Worm (Caenorhabditis elegans): Measurements from ENCODE around the gene arrd-23.
A peak's percentile ranks its signal among the peaks of the same experiment; 100 is the strongest.

Gene arrd-23

ce11 chrX:4859582-4860095 is 26.1 kb upstream of the arrd-23 start, which contains the start of gene add-1:
Gene add-1 (minus strand): TSS chrX:4860045.
- peak; percentile 35 for TF ChIP-seq C34F6.9 (tag; optimal IDR thresholded peaks at IDR 0.05)
- no peak for TF ChIP-seq nhr-237 (tag; optimal IDR thresholded peaks at IDR 0.05)
- peak; percentile 40 for TF ChIP-seq sma-9 (GFP tag; optimal IDR thresholded peaks at IDR 0.05)
- no peak for TF ChIP-seq sma-9 (tag; optimal IDR thresholded peaks at IDR 0.05)

ce11 chrX:4861413-4861812 is 24.3 kb upstream of the arrd-23 start:
- TF ChIP-seq ZK546.5 (tag; optimal IDR thresholded peaks at IDR 0.05) (no peak), gmeb-1 (tag; optimal IDR thresholded peaks at IDR 0.05) (peak; percentile 2), unc-39 (tag; optimal IDR thresholded peaks at IDR 0.05) (no peak), nhr-25 (tag; optimal IDR thresholded peaks at IDR 0.05) (peak; percentile 37)

DNA sequence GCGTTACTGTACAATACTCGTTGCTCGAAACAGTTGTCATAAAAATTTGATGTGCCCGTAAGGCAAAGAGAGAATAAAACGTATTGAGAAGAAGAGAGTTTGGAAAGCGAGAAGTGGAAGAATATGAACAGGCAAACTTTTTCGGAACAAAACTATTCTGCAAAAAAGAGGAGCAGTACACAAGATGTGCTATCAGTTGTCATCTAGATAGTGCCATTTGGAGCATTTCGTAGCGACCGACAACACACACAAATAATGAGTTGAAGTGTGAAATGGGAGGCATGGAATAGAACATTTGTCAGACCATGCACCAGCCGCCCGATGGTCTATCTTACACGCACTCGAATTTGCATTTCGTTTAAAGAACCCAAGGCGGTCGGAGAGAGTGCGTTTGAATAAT is 23.7 kb upstream of the arrd-23 start:
- TF ChIP-seq lin-13 (GFP tag; optimal IDR thresholded peaks at IDR 0.05) (no peak), R02D3.7 (tag; optimal IDR thresholded peaks at IDR 0.05) (no peak), fos-1 (tag; optimal IDR thresholded peaks at IDR 0.05) (peak; percentile 37)

ce11 chrX:4864214-4864613 is 21.5 kb upstream of the arrd-23 start:
- TF ChIP-seq mab-5 (tag; optimal IDR thresholded peaks at IDR 0.05) (peak; percentile 14), Y55F3AM.14 (GFP tag; optimal IDR thresholded peaks at IDR 0.05) (no peak)

DNA sequence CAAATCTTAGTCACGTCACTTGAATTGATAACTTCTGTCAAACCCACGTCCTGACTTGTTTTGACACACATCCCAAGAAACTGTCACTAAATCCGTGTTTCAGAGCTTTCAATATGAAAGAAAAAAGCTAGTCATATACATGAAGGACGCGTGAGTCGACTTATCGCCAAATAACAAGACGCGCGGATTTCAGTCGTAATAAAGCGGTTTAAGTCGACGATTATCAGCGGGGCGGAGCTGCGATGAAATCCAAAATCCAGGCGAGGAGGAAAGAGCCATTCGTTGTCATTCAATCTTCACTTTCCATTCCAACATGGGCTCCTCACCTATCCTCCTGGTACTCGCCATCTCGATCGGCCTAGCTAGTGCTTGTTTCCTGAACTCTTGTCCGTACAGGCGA is 20.0 kb upstream of the arrd-23 start, which contains the start of gene ntc-1:
Gene ntc-1, plus strand, starts transcription at position 301 of the 400 bp plus-strand sequence.
- TF ChIP-seq C34F6.9 (tag; optimal IDR thresholded peaks at IDR 0.05) (no peak), ztf-1 (GFP tag; conservative IDR thresholded peaks at IDR 0.05) (no peak), crh-2 (tag; optimal IDR thresholded peaks at IDR 0.05) (no peak)

ce11 chrX:4869627-4870026 is 16.1 kb upstream of the arrd-23 start:
- TF ChIP-seq ama-1 (optimal IDR thresholded peaks at IDR 0.05) = no peak
- no peak for TF ChIP-seq ceh-16 (tag; optimal IDR thresholded peaks at IDR 0.05)
- no peak for TF ChIP-seq aly-2 (tag; optimal IDR thresholded peaks at IDR 0.05)
- no peak for TF ChIP-seq snpc-4 (tag; optimal IDR thresholded peaks at IDR 0.05)
- TF ChIP-seq nhr-23 (tag; optimal IDR thresholded peaks at IDR 0.05) = no peak
- no peak for TF ChIP-seq nhr-11 (tag; optimal IDR thresholded peaks at IDR 0.05)
- TF ChIP-seq mdl-1 (tag; optimal IDR thresholded peaks at IDR 0.05) = no peak
- TF ChIP-seq mab-5 (tag; optimal IDR thresholded peaks at IDR 0.05) = no peak
- TF ChIP-seq alr-1 (tag; optimal IDR thresholded peaks at IDR 0.05) = no peak
- no peak for TF ChIP-seq ztf-4 (tag; optimal IDR thresholded peaks at IDR 0.05)
- no peak for TF ChIP-seq dmd-4 (tag; optimal IDR thresholded peaks at IDR 0.05)
- no peak for TF ChIP-seq lsy-2 (tag; optimal IDR thresholded peaks at IDR 0.05)
- no peak for TF ChIP-seq nhr-129 (tag; optimal IDR thresholded peaks at IDR 0.05)
- TF ChIP-seq sma-9 (GFP tag; optimal IDR thresholded peaks at IDR 0.05) = no peak
- no peak for TF ChIP-seq sma-9 (tag; optimal IDR thresholded peaks at IDR 0.05)
- no peak for TF ChIP-seq elt-1 (tag; optimal IDR thresholded peaks at IDR 0.05)
- no peak for TF ChIP-seq unc-39 (tag; optimal IDR thresholded peaks at IDR 0.05)
- TF ChIP-seq R02D3.7 (tag; optimal IDR thresholded peaks at IDR 0.05) = no peak
- TF ChIP-seq lin-39 (tag; optimal IDR thresholded peaks at IDR 0.05) = no peak
- TF ChIP-seq mbf-1 (tag; optimal IDR thresholded peaks at IDR 0.05) = no peak

ce11 chrX:4870683-4871082 is 15.1 kb upstream of the arrd-23 start:
- TF ChIP-seq fos-1 (tag; optimal IDR thresholded peaks at IDR 0.05) (no peak), mbf-1 (tag; optimal IDR thresholded peaks at IDR 0.05) (no peak), skn-1 (tag; optimal IDR thresholded peaks at IDR 0.05) (no peak), aly-2 (tag; optimal IDR thresholded peaks at IDR 0.05) (no peak), lsy-2 (tag; optimal IDR thresholded peaks at IDR 0.05) (no peak), unc-62 (GFP tag; optimal IDR thresholded peaks at IDR 0.05) (no peak), elt-3 (tag; optimal IDR thresholded peaks at IDR 0.05) (no peak), lin-11 (tag; optimal IDR thresholded peaks at IDR 0.05) (no peak), zag-1 (tag; optimal IDR thresholded peaks at IDR 0.05) (no peak), R02D3.7 (tag; optimal IDR thresholded peaks at IDR 0.05) (no peak), nhr-6 (tag; optimal IDR thresholded peaks at IDR 0.05) (no peak), F13H6.1 (tag; optimal IDR thresholded peaks at IDR 0.05) (no peak), sma-3 (GFP tag; optimal IDR thresholded peaks at IDR 0.05) (no peak), sma-9 (GFP tag; optimal IDR thresholded peaks at IDR 0.05) (no peak), sma-9 (tag; optimal IDR thresholded peaks at IDR 0.05) (no peak)
